Worm (Caenorhabditis elegans) whole organism, L4/young adult: ENCODE data around the gene Y11D7A.10.

Source experiments
- W03F9.2 ChIP-seq: fragments of 150-350 bp; optimal IDR thresholded peaks from 2 replicates; lab custom pipeline; 2014; ENCODE audit warnings: missing biosample characterization, missing genetic modification characterization
- dao-5 ChIP-seq: sonication (generic microtip); optimal IDR thresholded peaks from 2 replicates; lab custom pipeline; 2016; ENCODE audit warnings: missing genotype, missing genetic modification characterization, moderate library complexity, missing compliant biosample characterization
- him-1 ChIP-seq: sonication (generic microtip); optimal IDR thresholded peaks from 2 replicates; lab custom pipeline; 2016; ENCODE audit warnings: missing genotype, missing genetic modification reagents, missing genetic modification characterization, missing compliant biosample characterization

- TF ChIP-seq dao-5 (tag; lab: Kevin White, UChicago) (no peak), W03F9.2 (no peak), him-1 (tag; lab: Kevin White, UChicago) (no peak)
Measured at ce11 chrIV:9269796-9270195, 10.2 kb upstream of the Y11D7A.10 start, which contains the start of gene flh-3.
